Worm (Caenorhabditis elegans) whole organism, L4/young adult: Measurements from ENCODE around the gene Y54G2A.45.

Source experiments
- W03F9.2 ChIP-seq: fragments of 150-350 bp; optimal IDR thresholded peaks from 2 replicates; lab custom pipeline; 2014; ENCODE audit warnings: missing biosample characterization, missing genetic modification characterization
- dao-5 ChIP-seq: sonication (generic microtip); optimal IDR thresholded peaks from 2 replicates; lab custom pipeline; 2016; ENCODE audit warnings: missing genotype, missing genetic modification characterization, moderate library complexity, missing compliant biosample characterization
- him-1 ChIP-seq: sonication (generic microtip); optimal IDR thresholded peaks from 2 replicates; lab custom pipeline; 2016; ENCODE audit warnings: missing genotype, missing genetic modification reagents, missing genetic modification characterization, missing compliant biosample characterization

The Y54G2A.45 gene

DNA sequence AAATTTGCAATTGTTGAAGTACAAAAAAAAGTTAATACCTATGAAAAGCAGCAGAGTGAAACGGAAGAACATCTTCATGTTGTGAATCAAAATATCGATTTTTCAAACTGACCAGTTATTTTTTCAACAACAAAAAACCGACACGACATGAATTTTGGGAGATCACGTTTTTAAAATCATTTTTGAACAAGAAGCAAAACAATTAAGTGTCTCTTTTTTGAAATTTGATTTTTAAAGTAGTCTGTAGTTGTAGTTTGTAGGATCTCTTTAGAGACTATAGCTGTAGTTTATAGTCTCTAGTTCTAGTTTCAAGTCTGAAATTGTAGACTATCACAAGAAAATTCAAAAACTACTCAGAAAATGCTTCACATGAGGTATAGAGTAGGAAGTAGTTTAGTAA is 38.2 kb downstream of the Y54G2A.45 start, which contains the start of gene Y54G2A.15:
Gene Y54G2A.15 (minus strand): TSS at position 101 of the 400 bp plus-strand sequence.
- TF ChIP-seq him-1 (tag; lab: Kevin White, UChicago) (no peak), dao-5 (tag; lab: Kevin White, UChicago) (no peak), W03F9.2 (tag; lab: Kevin White, UChicago) (no peak)

DNA sequence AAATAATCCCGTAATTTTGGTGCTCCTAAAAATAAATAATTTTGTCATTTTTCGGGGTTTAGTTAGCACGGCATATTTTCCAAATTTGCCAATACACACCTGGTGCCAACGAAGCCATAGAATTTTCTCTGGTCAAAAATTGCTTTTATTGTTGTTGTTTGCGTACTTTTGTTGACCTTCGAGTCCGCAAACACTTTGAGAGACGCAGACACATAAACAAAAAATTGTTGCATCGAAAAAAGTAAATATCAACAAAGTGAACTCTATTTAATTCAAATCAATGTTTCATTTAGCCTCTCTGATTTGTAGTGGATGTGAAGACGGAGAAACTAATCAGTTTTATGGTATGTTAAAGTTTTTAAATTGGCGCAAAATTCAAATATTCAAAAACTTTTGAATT is 40.6 kb downstream of the Y54G2A.45 start, which contains the start of gene Y54G2A.40:
Gene Y54G2A.40 (plus strand): TSS at position 213 of the 400 bp plus-strand sequence.
- TF ChIP-seq W03F9.2 (tag; lab: Kevin White, UChicago) (no peak), dao-5 (tag; lab: Kevin White, UChicago) (no peak), him-1 (tag; lab: Kevin White, UChicago) (no peak)

DNA sequence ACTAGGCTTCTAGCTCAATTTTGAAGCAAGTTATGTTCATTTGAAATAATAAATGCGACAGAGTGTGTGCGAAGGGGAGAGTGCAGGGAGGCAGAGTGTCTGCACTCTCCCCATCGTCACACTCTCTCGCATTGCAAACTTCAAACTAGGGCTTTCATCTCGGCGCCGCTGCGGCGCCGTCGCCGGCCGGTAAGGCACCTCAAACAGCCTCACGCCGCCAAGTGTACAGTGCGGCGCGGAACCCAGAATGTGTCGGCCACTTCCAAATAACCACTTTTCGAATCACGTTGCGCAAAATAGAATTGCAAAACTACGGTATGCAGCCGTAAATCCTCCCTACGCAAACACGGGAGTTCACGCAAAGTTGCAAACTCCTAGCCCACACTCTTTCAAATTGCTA is 43.6 kb downstream of the Y54G2A.45 start:
- TF ChIP-seq him-1 (tag; lab: Kevin White, UChicago) (no peak), W03F9.2 (tag; lab: Kevin White, UChicago) (no peak), dao-5 (tag; lab: Kevin White, UChicago) (no peak)

DNA sequence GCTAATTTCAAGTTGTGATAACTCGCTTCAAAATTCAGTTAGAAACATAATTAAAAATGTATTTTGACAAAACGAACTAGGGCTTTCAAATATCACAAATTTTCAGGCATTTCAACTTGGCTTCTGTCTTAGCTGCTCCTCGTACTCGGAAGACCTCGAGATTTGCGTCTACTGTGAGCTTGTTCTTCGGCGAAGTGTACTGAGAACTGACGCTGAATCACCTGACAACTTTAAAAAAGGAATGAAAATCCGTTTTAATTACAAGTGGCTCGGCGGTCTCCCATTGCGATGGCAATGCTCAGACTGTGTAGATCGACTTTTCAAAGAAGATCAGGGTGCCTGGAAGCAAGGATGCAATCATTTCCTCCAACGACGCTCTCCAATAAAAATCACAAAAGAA is 44.9 kb downstream of the Y54G2A.45 start, which contains the start of gene clec-85:
Gene clec-85 (plus strand): TSS at position 301 of the 400 bp plus-strand sequence.
- TF ChIP-seq him-1 (tag; lab: Kevin White, UChicago) = no peak
- no peak for TF ChIP-seq dao-5 (tag; lab: Kevin White, UChicago)
- no peak for TF ChIP-seq W03F9.2 (tag; lab: Kevin White, UChicago)

DNA sequence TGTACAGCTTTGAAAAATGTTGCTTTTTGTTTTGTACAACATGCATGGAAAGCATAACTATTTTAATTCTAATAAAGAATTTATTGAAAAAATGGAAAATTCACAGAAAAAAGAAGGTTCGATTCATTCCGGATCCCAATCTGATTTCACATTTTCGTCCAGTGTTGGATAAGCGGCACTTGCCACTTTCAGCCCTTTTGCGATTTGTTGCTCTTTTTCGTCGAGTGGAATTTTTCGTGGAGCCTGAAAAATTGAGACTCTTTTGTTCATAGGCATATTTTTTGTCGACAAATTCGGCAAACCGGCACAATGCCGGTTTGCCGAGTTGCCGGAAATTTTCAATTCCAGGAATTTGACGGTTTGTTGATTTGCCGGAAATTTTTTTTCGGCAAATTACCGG is 46.0 kb downstream of the Y54G2A.45 start:
- TF ChIP-seq W03F9.2 (tag; lab: Kevin White, UChicago) (no peak), him-1 (tag; lab: Kevin White, UChicago) (no peak), dao-5 (tag; lab: Kevin White, UChicago) (no peak)

DNA sequence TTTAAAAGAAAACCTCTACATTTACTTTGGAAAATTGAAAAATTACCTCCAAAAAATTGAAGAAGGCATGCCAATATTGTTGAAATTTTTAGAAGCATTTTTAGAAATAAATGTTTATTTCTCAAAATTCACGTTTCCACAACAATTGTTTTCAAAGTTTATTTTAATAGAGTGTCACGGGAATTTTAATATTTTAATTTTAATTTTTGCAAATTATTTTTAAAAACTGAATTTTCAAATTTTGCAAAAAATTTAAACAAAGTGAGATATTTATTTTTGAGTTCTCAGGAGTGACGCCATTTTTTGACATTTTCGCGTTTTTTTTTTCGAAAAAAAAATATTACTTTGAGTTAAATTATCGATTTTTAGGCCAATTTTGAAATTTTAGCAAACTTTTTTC is 47.5 kb downstream of the Y54G2A.45 start, which contains the start of gene Y54G2A.49:
Gene Y54G2A.49 (minus strand): TSS at position 101 of the 400 bp plus-strand sequence.
- no peak for TF ChIP-seq him-1 (tag; lab: Kevin White, UChicago)

DNA sequence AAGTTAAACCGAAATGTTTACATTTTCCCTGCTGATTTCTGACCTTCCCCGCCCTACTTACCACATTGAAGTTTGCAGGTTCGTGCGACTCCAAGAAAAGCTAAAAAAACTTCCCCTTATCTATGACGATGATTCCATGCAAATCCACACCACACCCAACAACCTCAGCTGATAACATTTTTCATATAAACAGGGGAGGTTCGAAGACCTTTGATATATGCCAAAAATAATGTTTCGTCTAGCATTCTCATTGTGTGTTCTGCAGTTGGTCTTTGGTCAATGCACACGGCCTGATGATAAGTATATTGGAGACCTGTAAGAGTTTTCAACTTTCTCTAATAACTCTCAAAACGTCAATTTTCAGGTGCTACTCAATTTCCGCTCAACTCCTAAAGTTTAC is 48.5 kb downstream of the Y54G2A.45 start:
- TF ChIP-seq W03F9.2 (tag; lab: Kevin White, UChicago) (no peak), him-1 (tag; lab: Kevin White, UChicago) (no peak), dao-5 (tag; lab: Kevin White, UChicago) (no peak)

DNA sequence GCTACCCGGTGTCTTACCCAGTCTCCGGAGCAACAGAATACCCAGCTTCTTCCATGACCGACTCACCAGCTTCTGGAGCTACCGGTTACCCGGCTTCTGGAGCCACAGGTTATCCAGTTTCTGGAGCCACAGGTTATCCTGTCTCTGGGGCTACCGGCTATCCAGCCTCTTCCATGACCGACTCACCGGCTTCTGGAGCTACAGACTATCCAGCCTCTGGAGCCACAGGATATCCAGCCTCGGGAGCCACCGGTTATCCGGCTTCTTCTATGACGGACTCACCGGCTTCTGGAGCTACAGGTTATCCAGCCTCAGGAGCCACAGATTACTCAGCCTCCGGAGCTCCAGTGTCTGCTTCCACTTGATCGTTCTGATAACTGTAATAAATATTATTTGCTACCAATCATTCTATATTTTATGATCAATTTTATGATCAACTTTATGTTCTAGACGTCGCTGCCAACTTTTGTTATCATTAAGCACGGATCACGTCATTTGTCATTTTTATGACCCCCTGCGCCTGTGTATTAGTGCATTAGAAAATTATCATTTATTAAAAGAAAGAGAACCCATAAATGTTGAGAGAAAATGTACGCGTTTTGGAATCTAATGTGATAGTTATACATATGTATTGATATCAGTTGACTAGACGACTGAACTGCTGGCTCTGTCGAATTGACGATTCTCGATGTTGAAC is 49.5 kb downstream of the Y54G2A.45 start:
- TF ChIP-seq W03F9.2 (tag; lab: Kevin White, UChicago) (no peak), him-1 (tag; lab: Kevin White, UChicago) (no peak), dao-5 (tag; lab: Kevin White, UChicago) (no peak)
